Worm (Caenorhabditis elegans): ENCODE results near the gene Y73B6BL.22.

- TF ChIP-seq F13C5.2 (tag; optimal IDR thresholded peaks at IDR 0.05) (no peak), aly-1 (tag; optimal IDR thresholded peaks at IDR 0.05) (no peak), hmg-4 (GFP tag; optimal IDR thresholded peaks at IDR 0.05) (no peak), ceh-13 (GFP tag; optimal IDR thresholded peaks at IDR 0.05) (no peak)
Observed at ce11 chrIV:6431582-6431981, 15.1 kb upstream of the Y73B6BL.22 start, which contains the start of gene acp-7.
